Fruit fly (Drosophila melanogaster) whole organism, adult: Measurements from ENCODE around the gene scpr-B.

Source experiments
- CG14711 ChIP-seq: fragments of 200-800 bp; sonication (Bioruptor generic); optimal IDR thresholded peaks from 2 replicates; lab custom pipeline; 2018; ENCODE audit warnings: missing biosample characterization, mild to moderate bottlenecking, missing genetic modification characterization, moderate library complexity
- CG5204 ChIP-seq: fragments of 200-800 bp; sonication (Bioruptor generic); optimal IDR thresholded peaks from 2 replicates; lab custom pipeline; 2016; ENCODE audit warnings: missing biosample characterization, missing genetic modification characterization
- Crg-1 ChIP-seq: fragments of 200-800 bp; sonication (Bioruptor generic); optimal IDR thresholded peaks from 2 replicates; lab custom pipeline; 2016; ENCODE audit warnings: missing biosample characterization, missing genetic modification characterization
- Mnt ChIP-seq: fragments of 200-800 bp; sonication (Bioruptor generic); optimal IDR thresholded peaks from 2 replicates; lab custom pipeline; 2016; ENCODE audit warnings: missing biosample characterization, mild to moderate bottlenecking, missing genetic modification characterization
- bab1 ChIP-seq: fragments of 200-800 bp; sonication (Bioruptor generic); optimal IDR thresholded peaks from 3 replicates; lab custom pipeline; 2019; ENCODE audit warnings: missing biosample characterization, mild to moderate bottlenecking, missing genetic modification characterization, moderate library complexity
- cnc ChIP-seq, 2 experiments: fragments of >200 bp; optimal IDR thresholded peaks; 2 replicates each; lab custom pipeline; 2017
- kay ChIP-seq: fragments of 200-800 bp; sonication (Bioruptor generic); peaks from one replicate; lab custom pipeline; 2016; ENCODE audit warnings: missing biosample characterization, missing genetic modification characterization, borderline replicate concordance

DNA sequence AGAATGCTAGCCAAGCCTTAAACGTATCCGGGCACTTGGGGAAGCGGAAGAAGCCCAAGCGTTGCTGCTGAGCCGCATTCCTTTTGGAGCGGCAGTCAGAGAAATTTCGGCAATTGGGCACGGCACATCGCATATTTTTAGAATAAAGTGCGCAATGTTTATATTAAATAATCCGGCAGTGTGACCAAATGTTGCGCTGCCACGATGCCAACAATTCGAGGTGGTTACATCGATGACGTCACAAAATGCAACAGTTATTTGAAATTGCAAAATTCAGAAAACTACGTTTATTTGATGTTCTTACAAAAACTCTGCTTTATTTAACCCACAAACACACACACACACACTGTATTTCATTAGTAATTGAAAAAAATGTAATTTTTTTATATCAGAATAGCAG lies 20.9 kb downstream of the scpr-B start, which contains the start of gene CG6689:
- TF ChIP-seq bab1 (GFP tag; lab: Kevin White, UChicago) (no peak), Crg-1 (GFP tag; lab: Kevin White, UChicago) (no peak), CG5204 (GFP tag; lab: Kevin White, UChicago) (no peak), Mnt (GFP tag; lab: Kevin White, UChicago) (peak; percentile 13), CG14711 (tag; lab: Kevin White, UChicago) (no peak), kay (no peak), cnc (optimal IDR thresholded peaks at IDR 0.05; lab: Kevin White, UChicago) (no peak)
